Worm (Caenorhabditis elegans) whole organism, early embryonic: ENCODE measurements around the gene T20D4.19.

Experiments
- aly-1 ChIP-seq: sonication (generic microtip); optimal IDR thresholded peaks from 2 replicates; lab custom pipeline; 2016; ENCODE audit warnings: missing genetic modification characterization, missing compliant biosample characterization
- ama-1 ChIP-seq: fragments of 150-350 bp; optimal IDR thresholded peaks from 2 replicates; lab custom pipeline; 2014
- ceh-13 ChIP-seq: fragments of 200-800 bp; sonication (Bioruptor generic); optimal IDR thresholded peaks from 2 replicates; lab custom pipeline; 2018; ENCODE audit warnings: mild to moderate bottlenecking, missing genetic modification characterization, missing compliant biosample characterization
- ets-7 ChIP-seq: sonication (generic microtip); optimal IDR thresholded peaks from 2 replicates; lab custom pipeline; 2016; ENCODE audit warnings: missing genotype, missing genetic modification characterization, missing compliant biosample characterization
- hmg-4 ChIP-seq: fragments of 200-800 bp; sonication (Bioruptor generic); optimal IDR thresholded peaks from 2 replicates; lab custom pipeline; 2018; ENCODE audit warnings: mild to moderate bottlenecking, missing genetic modification characterization, missing compliant biosample characterization
- pes-1 ChIP-seq: fragments of 200-800 bp; sonication (Bioruptor generic); IDR thresholded peaks from 2 replicates; pipeline ENCODE4 v1.3.6; 2022; ENCODE audit warnings: missing genetic modification reagents, missing genetic modification characterization, missing compliant biosample characterization
- sea-1 ChIP-seq: fragments of 200-800 bp; sonication (Bioruptor generic); conservative IDR thresholded peaks from 2 replicates; pipeline ENCODE4 v1.3.6; 2022; ENCODE audit warnings: missing genetic modification characterization, missing compliant biosample characterization
- tra-4 ChIP-seq: sonication (generic microtip); optimal IDR thresholded peaks from 2 replicates; lab custom pipeline; 2017; ENCODE audit warnings: missing genetic modification characterization, missing compliant biosample characterization

- TF ChIP-seq ama-1 (lab: Kevin White, UChicago) (no peak), ets-7 (tag; lab: Kevin White, UChicago) (no peak), aly-1 (tag; lab: Kevin White, UChicago) (no peak), pes-1 (GFP tag; lab: Robert Waterston, UW) (no peak), sea-1 (GFP tag; lab: Robert Waterston, UW) (no peak), ceh-13 (GFP tag; lab: Kevin White, UChicago) (no peak), hmg-4 (GFP tag; lab: Kevin White, UChicago) (no peak), tra-4 (tag; lab: Kevin White, UChicago) (no peak)
Observed at ce11 chrV:3470782-3471181, 39.3 kb upstream of the T20D4.19 start, which contains the start of gene srbc-29.
